Fruit fly (Drosophila melanogaster): Measurements from ENCODE around the gene cal1.

DNA sequence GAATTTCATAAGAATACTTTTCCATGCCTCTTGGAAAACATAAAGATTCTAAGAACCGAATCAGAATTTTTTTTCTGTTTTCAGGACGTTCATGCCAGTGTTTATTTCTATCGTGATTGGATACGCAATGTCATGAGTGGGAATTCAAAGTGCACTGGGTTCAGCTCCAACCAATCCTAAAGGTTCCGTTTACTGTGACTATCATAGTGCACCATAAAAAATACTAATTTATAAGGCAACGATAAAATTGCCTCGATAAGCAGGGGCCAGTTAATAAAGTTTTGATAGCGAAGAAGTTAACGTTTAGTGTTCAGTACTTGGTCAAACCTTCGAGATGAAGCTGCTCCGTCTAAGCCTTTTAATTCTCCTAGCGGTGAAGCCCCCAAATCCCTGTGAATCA lies 39.8 kb downstream of the cal1 start, which contains the start of gene CG31265:
- TF ChIP-seq Blimp-1 (GFP tag; optimal IDR thresholded peaks at IDR 0.05) (no peak), CG15336 (GFP tag; IDR thresholded peaks at IDR 0.05) (no peak), Hr38 (GFP tag; optimal IDR thresholded peaks at IDR 0.05) (no peak), CG6163 (GFP tag; IDR thresholded peaks at IDR 0.05) (no peak), fkh (GFP tag; optimal IDR thresholded peaks at IDR 0.05) (no peak), esn (GFP tag; optimal IDR thresholded peaks at IDR 0.05) (no peak), Met (GFP tag; optimal IDR thresholded peaks at IDR 0.05) (no peak), salr (GFP tag; optimal IDR thresholded peaks at IDR 0.05) (no peak), Sox102F (GFP tag; optimal IDR thresholded peaks at IDR 0.05) (no peak), Ets96B (tag; optimal IDR thresholded peaks at IDR 0.05) (no peak), CG6276 (GFP tag; optimal IDR thresholded peaks at IDR 0.05) (no peak), Sox15 (GFP tag; optimal IDR thresholded peaks at IDR 0.05) (no peak), CG1621 (tag; optimal IDR thresholded peaks at IDR 0.05) (no peak), CG4318 (GFP tag; optimal IDR thresholded peaks at IDR 0.05) (no peak)

Data from whole organism, prepupa.